Worm (Caenorhabditis elegans) whole organism, L3 larva: Measurements from ENCODE around the gene irg-1.

Experiments used
- R02D3.7 ChIP-seq: fragments of 150-350 bp; optimal IDR thresholded peaks from 2 replicates; lab custom pipeline; 2014; ENCODE audit warnings: missing biosample characterization, missing genetic modification characterization
- ZK546.5 ChIP-seq: sonication (generic microtip); optimal IDR thresholded peaks from 2 replicates; lab custom pipeline; 2017; ENCODE audit warnings: missing biosample characterization, missing genetic modification characterization
- ama-1 ChIP-seq: fragments of 150-350 bp; optimal IDR thresholded peaks from 2 replicates; lab custom pipeline; 2018
- ceh-16 ChIP-seq: sonication (generic microtip); optimal IDR thresholded peaks from 2 replicates; lab custom pipeline; 2017; ENCODE audit warnings: missing biosample characterization, missing genetic modification characterization
- ceh-82 ChIP-seq: fragments of 150-350 bp; optimal IDR thresholded peaks from 2 replicates; lab custom pipeline; 2014; ENCODE audit warnings: missing biosample characterization, missing genetic modification characterization
- ceh-9 ChIP-seq: sonication (generic microtip); optimal IDR thresholded peaks from 2 replicates; lab custom pipeline; 2018; ENCODE audit warnings: missing biosample characterization, missing genetic modification characterization
- daf-12 ChIP-seq: fragments of 150-350 bp; optimal IDR thresholded peaks from 2 replicates; lab custom pipeline; 2014; ENCODE audit warnings: missing biosample characterization, missing genetic modification reagents, missing genetic modification characterization
- egl-27 ChIP-seq: sonication (generic microtip); optimal IDR thresholded peaks from 4 replicates; lab custom pipeline; 2017; ENCODE audit warnings: missing biosample characterization, missing genetic modification reagents, missing genetic modification characterization
- elt-1 ChIP-seq: fragments of 150-350 bp; optimal IDR thresholded peaks from 2 replicates; lab custom pipeline; 2014; ENCODE audit warnings: missing biosample characterization, missing genetic modification characterization
- elt-2 ChIP-seq: sonication (generic microtip); optimal IDR thresholded peaks from 2 replicates; lab custom pipeline; 2016; ENCODE audit warnings: missing genetic modification reagents, mild to moderate bottlenecking, missing genetic modification characterization, missing compliant biosample characterization
- elt-3 ChIP-seq, 3 experiments: fragments of 150-350 bp in 1 of 3; sonication (generic microtip) in 2 of 3; optimal IDR thresholded peaks; 2 replicates in 2 of 3; 4 replicates in 1 of 3; lab custom pipeline; 2014 to 2017; ENCODE audit warnings: missing biosample characterization in 3 of 3, missing genetic modification characterization in 3 of 3
- eor-1 ChIP-seq, 2 experiments: fragments of 150-350 bp; optimal IDR thresholded peaks; 2 replicates each; lab custom pipeline; 2014 to 2018; ENCODE audit warnings: missing biosample characterization in 2 of 2, missing genetic modification characterization in 2 of 2
- fkh-10 ChIP-seq: sonication (generic microtip); optimal IDR thresholded peaks from 2 replicates; lab custom pipeline; 2017; ENCODE audit warnings: missing biosample characterization, missing genetic modification reagents, missing genetic modification characterization
- fos-1 ChIP-seq: fragments of 150-350 bp; optimal IDR thresholded peaks from 2 replicates; lab custom pipeline; 2014; ENCODE audit warnings: missing biosample characterization, missing genetic modification characterization
- jun-1 ChIP-seq: fragments of 150-350 bp; optimal IDR thresholded peaks from 2 replicates; lab custom pipeline; 2014; ENCODE audit warnings: missing biosample characterization, missing genetic modification reagents, missing genetic modification characterization
- lin-15B ChIP-seq: fragments of 150-350 bp; optimal IDR thresholded peaks from 2 replicates; lab custom pipeline; 2014; ENCODE audit warnings: missing biosample characterization, missing genetic modification characterization
- lsy-12 ChIP-seq: sonication (generic microtip); optimal IDR thresholded peaks from 2 replicates; lab custom pipeline; 2016; ENCODE audit warnings: mild to moderate bottlenecking, missing genetic modification characterization, missing compliant biosample characterization
- mdl-1 ChIP-seq: fragments of 150-350 bp; optimal IDR thresholded peaks from 2 replicates; lab custom pipeline; 2014; ENCODE audit warnings: missing biosample characterization, missing genetic modification characterization
- mml-1 ChIP-seq: fragments of 150-350 bp; sonication (generic microtip); optimal IDR thresholded peaks from 3 replicates; lab custom pipeline; 2014; ENCODE audit warnings: missing biosample characterization, missing genetic modification characterization
- nhr-11 ChIP-seq: fragments of 150-350 bp; optimal IDR thresholded peaks from 2 replicates; lab custom pipeline; 2014; ENCODE audit warnings: missing biosample characterization, missing genetic modification characterization
- nhr-12 ChIP-seq: fragments of 150-350 bp; optimal IDR thresholded peaks from 2 replicates; lab custom pipeline; 2014; ENCODE audit warnings: missing biosample characterization, missing genetic modification characterization
- nhr-23 ChIP-seq: fragments of 150-350 bp; optimal IDR thresholded peaks from 2 replicates; lab custom pipeline; 2014; ENCODE audit warnings: missing biosample characterization, missing genetic modification reagents, missing genetic modification characterization
- nhr-237 ChIP-seq: fragments of 150-350 bp; optimal IDR thresholded peaks from 2 replicates; lab custom pipeline; 2014; ENCODE audit warnings: missing biosample characterization, missing genetic modification characterization
- nhr-25 ChIP-seq: sonication (generic microtip); optimal IDR thresholded peaks from 2 replicates; lab custom pipeline; 2017; ENCODE audit warnings: missing biosample characterization, missing genetic modification characterization
- nhr-28 ChIP-seq: fragments of 150-350 bp; optimal IDR thresholded peaks from 2 replicates; lab custom pipeline; 2014; ENCODE audit warnings: missing biosample characterization, missing genetic modification characterization
- nhr-67 ChIP-seq: fragments of 150-350 bp; optimal IDR thresholded peaks from 2 replicates; lab custom pipeline; 2014; ENCODE audit warnings: missing biosample characterization, missing genetic modification characterization
- nhr-76 ChIP-seq: fragments of 150-350 bp; sonication (generic microtip); optimal IDR thresholded peaks from 5 replicates; lab custom pipeline; 2014; ENCODE audit warnings: missing biosample characterization, missing genetic modification characterization
- nhr-77 ChIP-seq: fragments of 150-350 bp; optimal IDR thresholded peaks from 2 replicates; lab custom pipeline; 2014; ENCODE audit warnings: missing biosample characterization, missing genetic modification characterization
- pqm-1 ChIP-seq: fragments of 150-350 bp; optimal IDR thresholded peaks from 2 replicates; lab custom pipeline; 2017; ENCODE audit warnings: missing biosample characterization, missing genetic modification characterization, inconsistent platforms
- skn-1 ChIP-seq: fragments of 150-350 bp; optimal IDR thresholded peaks from 2 replicates; lab custom pipeline; 2014; ENCODE audit warnings: missing biosample characterization, missing genetic modification characterization
- snpc-4 ChIP-seq: fragments of 150-350 bp; optimal IDR thresholded peaks from 2 replicates; lab custom pipeline; 2014; ENCODE audit warnings: missing biosample characterization, missing genetic modification characterization
- tbx-2 ChIP-seq: sonication (generic microtip); optimal IDR thresholded peaks from 2 replicates; lab custom pipeline; 2016; ENCODE audit warnings: mild to moderate bottlenecking, missing genetic modification characterization, missing compliant biosample characterization
- unc-39 ChIP-seq: sonication (generic microtip); optimal IDR thresholded peaks from 4 replicates; lab custom pipeline; 2017; ENCODE audit warnings: missing biosample characterization, missing genetic modification characterization
- unc-62 ChIP-seq: fragments of 150-350 bp; sonication (generic microtip); optimal IDR thresholded peaks from 4 replicates; lab custom pipeline; 2014; ENCODE audit warnings: missing biosample characterization, missing genetic modification reagents, missing genetic modification characterization
- ztf-4 ChIP-seq: fragments of 150-350 bp; optimal IDR thresholded peaks from 2 replicates; lab custom pipeline; 2014; ENCODE audit warnings: missing biosample characterization, missing genetic modification characterization

irg-1 gene

DNA sequence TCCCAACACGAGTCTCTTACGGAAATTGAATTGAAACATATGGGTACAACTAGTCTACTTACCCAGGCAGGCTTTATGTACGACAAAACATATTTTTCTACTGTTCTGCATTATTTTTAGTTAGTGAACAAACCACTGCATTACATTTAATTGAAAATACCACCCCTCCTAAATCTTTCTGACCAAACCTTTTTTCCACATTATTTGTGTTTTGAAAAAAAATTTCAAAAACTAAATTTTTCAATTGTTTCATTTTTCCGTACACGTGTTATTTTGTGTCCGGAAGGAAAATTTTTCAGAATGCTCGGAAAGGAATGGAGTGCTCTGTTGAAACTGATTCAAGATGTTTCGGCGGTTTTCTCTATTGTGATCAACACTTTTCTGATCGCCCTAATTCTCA lies 11.0 kb upstream of the irg-1 start, which contains the start of gene str-226:
TSS of gene str-226 (plus strand) at position 301 of the 400 bp plus-strand sequence.
- TF ChIP-seq tbx-2 (no peak), nhr-237 (tag; lab: Kevin White, UChicago) (no peak), pqm-1 (tag; lab: Kevin White, UChicago) (no peak), egl-27 (tag; lab: Kevin White, UChicago) (no peak), unc-39 (tag; lab: Kevin White, UChicago) (no peak), unc-62 (no peak), nhr-11 (no peak), skn-1 (tag; lab: Kevin White, UChicago) (no peak)
- TF ChIP-seq, all 47 proteins: peak for 0

DNA sequence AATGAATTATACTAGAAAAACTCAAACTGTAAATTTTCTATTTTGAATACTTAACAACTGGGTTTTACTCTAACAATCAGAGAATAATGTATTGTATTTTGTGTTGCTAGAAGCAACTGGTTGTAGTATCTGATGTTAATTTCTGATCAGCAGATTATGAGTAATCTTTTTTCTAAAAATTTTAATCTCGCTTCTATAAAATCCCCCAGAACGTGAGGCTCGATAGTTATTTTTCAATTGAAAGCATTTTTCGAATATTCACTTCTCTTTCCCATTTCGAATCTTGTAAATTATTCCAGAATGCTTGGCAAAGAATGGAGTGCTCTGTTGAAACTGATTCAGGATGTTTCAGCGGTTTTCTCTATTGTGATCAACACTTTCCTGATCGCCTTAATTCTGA lies 5.5 kb upstream of the irg-1 start, which contains the start of gene str-227:
TSS of gene str-227 (plus strand) at position 301 of the 400 bp plus-strand sequence.
- no peak for TF ChIP-seq R02D3.7

DNA sequence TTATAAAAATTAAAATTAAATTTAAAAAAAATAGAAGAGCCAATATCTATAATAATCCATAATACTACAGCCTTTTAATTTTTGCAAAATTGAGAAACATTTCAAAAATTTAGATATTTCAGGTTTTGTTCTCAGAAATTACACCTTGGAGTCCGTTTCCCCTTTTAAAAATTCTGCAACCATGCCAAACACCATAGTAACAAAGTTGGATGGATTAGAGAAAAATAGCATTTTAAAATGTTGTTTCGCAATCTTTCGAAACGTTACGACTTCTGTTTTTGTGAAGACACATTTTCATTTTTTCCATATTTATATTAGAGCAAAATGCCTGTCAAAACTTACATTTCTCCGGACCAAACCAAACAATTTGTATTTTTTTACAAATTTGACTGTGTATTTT lies 1.6 kb downstream of the irg-1 start, which contains the start of gene T24A6.7:
TSS of gene T24A6.7 (plus strand) at position 301 of the 400 bp plus-strand sequence.
- no peak for TF ChIP-seq R02D3.7
- no peak for TF ChIP-seq lsy-12
- TF ChIP-seq nhr-76 (tag; lab: Kevin White, UChicago): no peak
- no peak for TF ChIP-seq ztf-4 (tag; lab: Kevin White, UChicago)
- no peak for TF ChIP-seq elt-1 (tag; lab: Kevin White, UChicago)
- TF ChIP-seq eor-1 (tag; optimal IDR thresholded peaks at IDR 0.05; lab: Kevin White, UChicago): no peak
- no peak for TF ChIP-seq nhr-28 (tag; lab: Kevin White, UChicago)
- no peak for TF ChIP-seq daf-12
- TF ChIP-seq elt-3 (tag; optimal IDR thresholded peaks at IDR 0.05; lab: Kevin White, UChicago): no peak
- TF ChIP-seq ama-1: no peak

DNA sequence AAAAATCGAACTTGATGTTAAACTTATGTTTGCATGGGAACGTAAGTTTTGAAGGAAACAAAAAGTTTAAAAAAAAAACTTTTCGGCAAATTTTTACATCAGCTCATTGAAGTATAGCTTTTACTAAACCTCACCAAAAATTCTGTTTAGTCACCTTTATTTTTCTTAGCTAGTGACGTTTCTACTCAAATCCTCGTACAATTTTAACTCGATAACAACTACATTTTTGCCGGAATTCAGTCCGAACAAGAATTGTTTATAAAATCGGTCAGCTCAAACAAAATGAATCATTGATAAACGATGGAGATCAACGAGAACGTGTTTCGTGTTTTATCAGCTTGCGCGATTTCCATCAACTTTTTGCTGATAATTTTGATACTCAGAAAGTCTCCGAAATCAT lies 3.5 kb downstream of the irg-1 start, which contains the start of gene str-260:
TSS of gene str-260 (plus strand) at position 301 of the 400 bp plus-strand sequence.
- TF ChIP-seq mml-1 (tag; lab: Kevin White, UChicago) (no peak), fos-1 (tag; lab: Kevin White, UChicago) (no peak), jun-1 (tag; lab: Kevin White, UChicago) (no peak), nhr-28 (tag; lab: Kevin White, UChicago) (no peak), lin-15B (no peak), nhr-25 (tag; lab: Kevin White, UChicago) (no peak), unc-62 (no peak), elt-1 (tag; lab: Kevin White, UChicago) (no peak), ceh-16 (no peak), nhr-76 (tag; lab: Kevin White, UChicago) (no peak), unc-39 (tag; lab: Kevin White, UChicago) (no peak), eor-1 (tag; optimal IDR thresholded peaks at IDR 0.05; lab: Kevin White, UChicago) (no peak), fkh-10 (GFP tag; lab: Kevin White, UChicago) (no peak), skn-1 (tag; lab: Kevin White, UChicago) (no peak), nhr-23 (tag; lab: Kevin White, UChicago) (no peak), elt-3 (tag; optimal IDR thresholded peaks at IDR 0.05; lab: Kevin White, UChicago) (no peak), nhr-77 (tag; lab: Kevin White, UChicago) (no peak)
- TF ChIP-seq, all 47 proteins: peak for 0

DNA sequence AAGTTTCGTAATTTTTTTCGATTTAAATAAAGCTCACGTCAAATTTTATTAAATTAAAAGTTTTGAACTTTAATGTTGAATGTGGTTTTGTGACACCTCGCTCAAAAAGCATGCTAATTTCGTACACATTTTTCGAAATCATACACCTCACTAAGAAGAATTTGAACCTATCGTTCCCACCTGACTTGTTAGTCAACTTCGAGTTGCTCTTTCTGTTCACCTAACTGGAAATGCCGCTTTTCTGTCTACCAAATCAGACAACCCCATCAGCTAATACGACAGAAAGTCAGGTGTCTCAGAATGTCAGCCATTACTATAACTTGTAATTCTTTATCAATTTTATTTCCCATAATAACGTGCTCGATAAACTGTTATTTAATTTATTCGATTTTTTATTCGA lies 7.0 kb downstream of the irg-1 start, which contains the start of gene srbc-66:
TSS of gene srbc-66 (plus strand) at position 301 of the 400 bp plus-strand sequence.
- no peak for TF ChIP-seq snpc-4 (tag; lab: Kevin White, UChicago)
- no peak for TF ChIP-seq nhr-11
- TF ChIP-seq nhr-12 (tag; lab: Kevin White, UChicago): no peak
- no peak for TF ChIP-seq egl-27 (tag; lab: Kevin White, UChicago)
- TF ChIP-seq nhr-67 (tag; lab: Kevin White, UChicago): no peak
- no peak for TF ChIP-seq nhr-76 (tag; lab: Kevin White, UChicago)
- no peak for TF ChIP-seq unc-39 (tag; lab: Kevin White, UChicago)

DNA sequence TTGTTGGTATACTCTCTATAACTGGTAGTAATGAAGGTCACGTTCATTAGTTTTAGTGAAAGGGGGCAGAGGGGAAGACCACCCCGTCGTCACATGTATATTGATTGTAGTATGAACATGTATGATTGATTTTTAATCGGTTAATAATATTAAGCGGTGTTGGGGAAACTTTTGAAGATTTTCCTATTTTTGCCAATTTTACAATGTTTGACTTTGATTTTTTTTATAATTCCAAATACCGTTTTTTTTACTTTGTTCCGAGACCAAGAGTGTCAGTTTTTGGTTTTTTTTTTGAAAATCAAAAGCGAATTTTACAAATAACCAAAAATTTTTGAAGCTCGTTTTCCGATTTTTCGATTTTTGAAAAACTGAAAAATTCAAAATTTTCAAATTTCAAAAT lies 11.9 kb downstream of the irg-1 start, which contains the start of gene nhr-221:
TSS of gene nhr-221 (minus strand) at position 101 of the 400 bp plus-strand sequence.
- no peak for TF ChIP-seq ztf-4 (tag; lab: Kevin White, UChicago)

DNA sequence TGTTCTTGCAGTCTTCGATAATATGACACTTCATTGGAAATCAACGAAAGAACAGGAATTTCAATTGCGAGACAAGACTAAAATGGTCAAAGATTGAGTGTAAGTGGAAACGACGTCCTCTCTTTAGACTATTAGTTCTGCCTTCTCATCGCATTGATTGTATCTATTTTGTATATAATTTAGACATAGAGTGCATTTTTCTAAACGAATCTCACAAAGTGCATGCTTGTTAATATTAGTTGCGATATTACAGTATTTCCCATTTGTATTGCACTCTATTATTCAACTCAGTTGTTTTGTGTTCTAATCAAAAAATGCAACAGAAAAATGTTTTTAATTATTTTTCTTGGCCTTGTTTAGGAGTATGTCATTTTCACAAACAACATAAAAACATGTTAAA lies 14.9 kb downstream of the irg-1 start, which contains the start of gene nhr-93:
TSS of gene nhr-93 (minus strand) at position 101 of the 400 bp plus-strand sequence.
- TF ChIP-seq nhr-76 (tag; lab: Kevin White, UChicago) (no peak), mml-1 (tag; lab: Kevin White, UChicago) (no peak), mdl-1 (no peak), ceh-9 (tag; lab: Kevin White, UChicago) (no peak), nhr-12 (tag; lab: Kevin White, UChicago) (no peak), lsy-12 (no peak), fkh-10 (GFP tag; lab: Kevin White, UChicago) (no peak), nhr-237 (tag; lab: Kevin White, UChicago) (no peak), nhr-77 (tag; lab: Kevin White, UChicago) (no peak), unc-62 (no peak), ZK546.5 (tag; lab: Kevin White, UChicago) (no peak), nhr-25 (tag; lab: Kevin White, UChicago) (no peak), ama-1 (no peak), ceh-82 (no peak), daf-12 (no peak), elt-3 (tag; optimal IDR thresholded peaks at IDR 0.05; lab: Kevin White, UChicago) (no peak), R02D3.7 (no peak), elt-2 (no peak), ztf-4 (tag; lab: Kevin White, UChicago) (no peak)
